Fruit fly (Drosophila melanogaster) whole organism: Measurements from ENCODE around the gene wrm2.

Experiments used
- CG8478 ChIP-seq: fragments of >200 bp; optimal IDR thresholded peaks from 2 replicates; lab custom pipeline; 2018; ENCODE audit warnings: inconsistent platforms
- Dll ChIP-seq: fragments of >200 bp; optimal IDR thresholded peaks from 2 replicates; lab custom pipeline; 2017
- psq ChIP-seq: fragments of >200 bp; optimal IDR thresholded peaks from 2 replicates; lab custom pipeline; 2017

dm6 chr3L:7381359-7381976 is 46.4 kb upstream of the wrm2 start, which contains the start of the genes SMSr and smid:
- TF ChIP-seq CG8478 (lab: Kevin White, UChicago) (no peak), psq (lab: Kevin White, UChicago) (no peak), Dll (lab: Kevin White, UChicago) (no peak)
